Worm (Caenorhabditis elegans) whole organism, L4/young adult: ENCODE measurements around the gene F58D12.3.

ENCODE experiments used
- W03F9.2 ChIP-seq: fragments of 150-350 bp; optimal IDR thresholded peaks from 2 replicates; lab custom pipeline; 2014; ENCODE audit warnings: missing biosample characterization, missing genetic modification characterization
- dao-5 ChIP-seq: sonication (generic microtip); optimal IDR thresholded peaks from 2 replicates; lab custom pipeline; 2016; ENCODE audit warnings: missing genotype, missing genetic modification characterization, moderate library complexity, missing compliant biosample characterization
- him-1 ChIP-seq: sonication (generic microtip); optimal IDR thresholded peaks from 2 replicates; lab custom pipeline; 2016; ENCODE audit warnings: missing genotype, missing genetic modification reagents, missing genetic modification characterization, missing compliant biosample characterization

- TF ChIP-seq W03F9.2 (tag; lab: Kevin White, UChicago) (no peak), dao-5 (no peak), him-1 (tag; lab: Kevin White, UChicago) (no peak)
These were observed 6.8 kb downstream of the F58D12.3 start, which contains the start of gene D1086.21 for ce11 chrV:14064422-14064821.
